Fruit fly (Drosophila melanogaster) whole organism, wandering third instar larva: Measurements from ENCODE around the gene Pi4KIIalpha.
A peak's percentile ranks its signal among the peaks of the same experiment; 100 is the strongest.

ENCODE experiments used
- Abd-B ChIP-seq: fragments of >200 bp; optimal IDR thresholded peaks from 2 replicates; lab custom pipeline; 2017; ENCODE audit warnings: missing biosample characterization, missing genetic modification characterization
- CG32264 ChIP-seq: fragments of 200-800 bp; sonication (Bioruptor generic); optimal IDR thresholded peaks from 2 replicates; lab custom pipeline; 2016; ENCODE audit warnings: missing biosample characterization, missing genetic modification characterization
- CG9705 ChIP-seq: fragments of 200-800 bp; sonication (Bioruptor generic); optimal IDR thresholded peaks from 2 replicates; lab custom pipeline; 2018; ENCODE audit warnings: missing biosample characterization, mild to moderate bottlenecking, missing genetic modification characterization
- CrebA ChIP-seq: fragments of 200-800 bp; sonication (Bioruptor generic); optimal IDR thresholded peaks from 2 replicates; lab custom pipeline; 2016; ENCODE audit warnings: missing biosample characterization, mild to moderate bottlenecking, missing genetic modification characterization, borderline replicate concordance
- Dfd ChIP-seq: fragments of >200 bp; optimal IDR thresholded peaks from 2 replicates; lab custom pipeline; 2017; ENCODE audit warnings: missing biosample characterization, missing genetic modification characterization
- Dif ChIP-seq: fragments of 200-275, 200-300 bp; sonication (Bioruptor generic); optimal IDR thresholded peaks from 2 replicates; lab custom pipeline; 2018; ENCODE audit warnings: missing biosample characterization, missing genetic modification characterization; ENCODE audit not compliant: partially characterized antibody
- GATAd ChIP-seq: sonication (Bioruptor generic); optimal IDR thresholded peaks from 2 replicates; lab custom pipeline; 2016; ENCODE audit warnings: missing biosample characterization, missing genetic modification characterization
- HLH106 ChIP-seq: fragments of 200-800 bp; optimal IDR thresholded peaks from 3 replicates; lab custom pipeline; 2019; ENCODE audit warnings: missing biosample characterization, mild to moderate bottlenecking, missing genetic modification characterization, moderate library complexity
- Hnf4 ChIP-seq: fragments of 200-800 bp; sonication (Bioruptor generic); optimal IDR thresholded peaks from 2 replicates; lab custom pipeline; 2016; ENCODE audit warnings: missing biosample characterization, mild to moderate bottlenecking, missing genetic modification characterization
- Hr78 ChIP-seq: fragments of >200 bp; optimal IDR thresholded peaks from 2 replicates; lab custom pipeline; 2017; ENCODE audit warnings: missing biosample characterization, missing genetic modification characterization
- Hr83 ChIP-seq: fragments of 200-300 bp; sonication (Bioruptor generic); optimal IDR thresholded peaks from 2 replicates; lab custom pipeline; 2016; ENCODE audit warnings: missing biosample characterization, mild to moderate bottlenecking, missing genetic modification characterization, moderate library complexity; ENCODE audit not compliant: poor library complexity, severe bottlenecking
- Jra ChIP-seq: sonication (Bioruptor generic); optimal IDR thresholded peaks from 2 replicates; lab custom pipeline; 2016; ENCODE audit warnings: missing biosample characterization, missing genetic modification characterization
- Mio ChIP-seq: sonication (Bioruptor generic); optimal IDR thresholded peaks from 2 replicates; lab custom pipeline; 2016; ENCODE audit warnings: missing biosample characterization, missing genetic modification characterization
- Myc ChIP-seq: fragments of >200 bp; optimal IDR thresholded peaks from 2 replicates; lab custom pipeline; 2017
- N ChIP-seq: fragments of >200 bp; optimal IDR thresholded peaks from 2 replicates; lab custom pipeline; 2018; ENCODE audit warnings: missing biosample characterization, missing external identifiers, missing genetic modification characterization
- OdsH ChIP-seq: fragments of 200-800 bp; sonication (Bioruptor generic); optimal IDR thresholded peaks from 2 replicates; lab custom pipeline; 2016; ENCODE audit warnings: missing biosample characterization, mild to moderate bottlenecking, missing genetic modification characterization
- Rel ChIP-seq, 2 experiments: fragments of 200-800 bp; sonication (Bioruptor generic) in 1 of 2; optimal IDR thresholded peaks; 2 replicates in 1 of 2; 3 replicates in 1 of 2; lab custom pipeline; 2016 to 2019; ENCODE audit warnings: mild to moderate bottlenecking in 2 of 2, missing biosample characterization in 2 of 2, missing genetic modification characterization in 2 of 2, moderate library complexity in 1 of 2
- Sp1 ChIP-seq: fragments of 200-800 bp; sonication (Bioruptor generic); optimal IDR thresholded peaks from 3 replicates; lab custom pipeline; 2019; ENCODE audit warnings: missing biosample characterization, mild to moderate bottlenecking, missing genetic modification characterization, moderate library complexity
- Vsx2 ChIP-seq: fragments of 200-300, 225-300 bp; sonication (Bioruptor generic); optimal IDR thresholded peaks from 2 replicates; lab custom pipeline; 2018; ENCODE audit warnings: missing biosample characterization, missing genetic modification characterization; ENCODE audit not compliant: partially characterized antibody
- br ChIP-seq: fragments of 200-800 bp; sonication (Bioruptor generic); optimal IDR thresholded peaks from 2 replicates; lab custom pipeline; 2016; ENCODE audit warnings: missing biosample characterization, missing genetic modification characterization
- brk ChIP-seq: fragments of 200-800 bp; sonication (Bioruptor generic); optimal IDR thresholded peaks from 2 replicates; lab custom pipeline; 2016; ENCODE audit warnings: missing biosample characterization, mild to moderate bottlenecking, missing genetic modification characterization
- dl ChIP-seq, 2 experiments: fragments of 175-275, 200-275 bp in 1 of 2; fragments of 200-275 bp in 1 of 2; sonication (Bioruptor generic); optimal IDR thresholded peaks; lab custom pipeline; 2018; ENCODE audit warnings: mild to moderate bottlenecking in 2 of 2, missing biosample characterization in 2 of 2, missing genetic modification characterization in 2 of 2, moderate library complexity in 2 of 2; ENCODE audit not compliant: partially characterized antibody in 2 of 2, insufficient read depth in 1 of 2
- dmrt93B ChIP-seq: fragments of 200-800 bp; sonication (Bioruptor generic); optimal IDR thresholded peaks from 2 replicates; lab custom pipeline; 2018; ENCODE audit warnings: missing biosample characterization, mild to moderate bottlenecking, missing genetic modification characterization
- dsf ChIP-seq: sonication (Bioruptor generic); optimal IDR thresholded peaks from 2 replicates; lab custom pipeline; 2016; ENCODE audit warnings: missing biosample characterization, missing genetic modification characterization, borderline replicate concordance
- ey ChIP-seq: fragments of 200-800 bp; sonication (Bioruptor generic); optimal IDR thresholded peaks from 2 replicates; lab custom pipeline; 2016; ENCODE audit warnings: missing biosample characterization, missing genetic modification characterization
- foxo ChIP-seq, 2 experiments: fragments of 200-800 bp; sonication (Bioruptor generic); optimal IDR thresholded peaks; 2 replicates in 1 of 2; 3 replicates in 1 of 2; lab custom pipeline; 2016 to 2017; ENCODE audit warnings: missing biosample characterization in 2 of 2, missing genetic modification characterization in 2 of 2
- fru ChIP-seq: fragments of 200-800 bp; sonication (Bioruptor generic); optimal IDR thresholded peaks from 3 replicates; lab custom pipeline; 2016; ENCODE audit warnings: missing biosample characterization, mild to moderate bottlenecking, missing genetic modification characterization
- h ChIP-seq: fragments of 200-800 bp; sonication (Bioruptor generic); optimal IDR thresholded peaks from 3 replicates; lab custom pipeline; 2016; ENCODE audit warnings: missing biosample characterization, mild to moderate bottlenecking, missing genetic modification characterization
- jim ChIP-seq: fragments of 175-275, 200-325 bp; sonication (Bioruptor generic); optimal IDR thresholded peaks from 2 replicates; lab custom pipeline; 2016; ENCODE audit warnings: missing biosample characterization, mild to moderate bottlenecking, missing genetic modification characterization
- lola ChIP-seq: fragments of >200 bp; optimal IDR thresholded peaks from 2 replicates; lab custom pipeline; 2017; ENCODE audit warnings: missing biosample characterization, missing genetic modification characterization
- pan ChIP-seq: fragments of >200 bp; optimal IDR thresholded peaks from 2 replicates; lab custom pipeline; 2017
- psq ChIP-seq: fragments of 200-800 bp; sonication (Bioruptor generic); optimal IDR thresholded peaks from 3 replicates; lab custom pipeline; 2017; ENCODE audit warnings: missing biosample characterization, mild to moderate bottlenecking, missing genetic modification characterization, moderate library complexity
- rgr ChIP-seq: fragments of 200-800 bp; sonication (Bioruptor generic); optimal IDR thresholded peaks from 3 replicates; lab custom pipeline; 2016; ENCODE audit warnings: missing biosample characterization, mild to moderate bottlenecking, missing genetic modification characterization
- sage ChIP-seq: fragments of 200-800 bp; sonication (Bioruptor generic); optimal IDR thresholded peaks from 2 replicates; lab custom pipeline; 2016; ENCODE audit warnings: missing biosample characterization, mild to moderate bottlenecking, missing genetic modification characterization
- sv ChIP-seq: fragments of 200-800 bp; sonication (Bioruptor generic); optimal IDR thresholded peaks from 3 replicates; lab custom pipeline; 2016; ENCODE audit warnings: missing biosample characterization, missing genetic modification characterization
- tai ChIP-seq: sonication (Bioruptor generic); optimal IDR thresholded peaks from 2 replicates; lab custom pipeline; 2016; ENCODE audit warnings: missing biosample characterization, missing genetic modification characterization
- usp ChIP-seq: fragments of >200 bp; optimal IDR thresholded peaks from 2 replicates; lab custom pipeline; 2017; ENCODE audit warnings: missing biosample characterization, missing genetic modification characterization
- woc ChIP-seq: sonication (Bioruptor generic); optimal IDR thresholded peaks from 2 replicates; lab custom pipeline; 2016; ENCODE audit warnings: missing biosample characterization, mild to moderate bottlenecking, missing genetic modification characterization

Gene Pi4KIIalpha

dm6 chr3R:5606477-5606876 lies 43.0 kb upstream of the Pi4KIIalpha start, which contains the start of gene asl:
TSS of gene asl (minus strand) at chr3R:5606543.
- TF ChIP-seq CrebA (no peak), Mio (GFP tag; lab: Kevin White, UChicago) (no peak), Rel (GFP tag; optimal IDR thresholded peaks at IDR 0.05; lab: Kevin White, UChicago) (no peak), Rel (tag; optimal IDR thresholded peaks at IDR 0.05; lab: Kevin White, UChicago) (peak; percentile 45), usp (GFP tag; lab: Kevin White, UChicago) (no peak), Hnf4 (GFP tag; lab: Kevin White, UChicago) (no peak), brk (GFP tag; lab: Kevin White, UChicago) (no peak), Jra (GFP tag; lab: Kevin White, UChicago) (no peak), lola (no peak), N (GFP tag; lab: Kevin White, UChicago) (peak; percentile 94), tai (no peak), Vsx2 (no peak), jim (GFP tag; lab: Kevin White, UChicago) (no peak), dsf (GFP tag; lab: Kevin White, UChicago) (no peak), sv (GFP tag; lab: Kevin White, UChicago) (peak; percentile 29), CG9705 (GFP tag; lab: Kevin White, UChicago) (peak; percentile 53), foxo (GFP tag; optimal IDR thresholded peaks at IDR 0.05; lab: Kevin White, UChicago) (peak in 1 of 2 experiments; percentile 62), sage (GFP tag; lab: Kevin White, UChicago) (no peak), dmrt93B (GFP tag; lab: Kevin White, UChicago) (no peak), fru (GFP tag; lab: Kevin White, UChicago) (peak; percentile 100), GATAd (GFP tag; lab: Kevin White, UChicago) (no peak), rgr (GFP tag; lab: Kevin White, UChicago) (no peak), Abd-B (GFP tag; lab: Kevin White, UChicago) (no peak), dl (GFP tag; optimal IDR thresholded peaks at IDR 0.05; lab: Kevin White, UChicago; ENCODE audit: insufficient read depth in 1 of 2, partially characterized antibody in 2 of 2) (no peak), OdsH (GFP tag; lab: Kevin White, UChicago) (peak; percentile 23), Myc (no peak), CG32264 (GFP tag; lab: Kevin White, UChicago) (peak; percentile 17), h (GFP tag; lab: Kevin White, UChicago) (peak; percentile 56), psq (peak; percentile 48), Sp1 (GFP tag; lab: Kevin White, UChicago) (peak; percentile 54), ey (GFP tag; lab: Kevin White, UChicago) (peak; percentile 33), pan (no peak), HLH106 (tag; lab: Kevin White, UChicago) (peak; percentile 64), br (GFP tag; lab: Kevin White, UChicago) (no peak), woc (GFP tag; lab: Kevin White, UChicago) (peak; percentile 42), Dfd (GFP tag; lab: Kevin White, UChicago) (no peak), Dif (GFP tag; lab: Kevin White, UChicago) (no peak), Hr83 (GFP tag; lab: Kevin White, UChicago) (no peak), Hr78 (GFP tag; lab: Kevin White, UChicago) (peak; percentile 55)
- TF ChIP-seq, all 38 proteins: peak for 15

dm6 chr3R:5601044-5601523 lies 37.6 kb upstream of the Pi4KIIalpha start, which contains the start of the genes kra and SecS:
TSS of gene kra (minus strand) at chr3R:5601136.
TSS of gene SecS (plus strand) at chr3R:5601433.
- TF ChIP-seq Rel (GFP tag; optimal IDR thresholded peaks at IDR 0.05; lab: Kevin White, UChicago), result peak; percentile 42
- peak; percentile 17 for TF ChIP-seq Rel (tag; optimal IDR thresholded peaks at IDR 0.05; lab: Kevin White, UChicago)
- TF ChIP-seq OdsH (GFP tag; lab: Kevin White, UChicago), result peak; percentile 56
- TF ChIP-seq CG9705 (GFP tag; lab: Kevin White, UChicago), result peak; percentile 40
- TF ChIP-seq GATAd (GFP tag; lab: Kevin White, UChicago), result no peak
- no peak for TF ChIP-seq Myc
- TF ChIP-seq rgr (GFP tag; lab: Kevin White, UChicago), result peak; percentile 69
- TF ChIP-seq sv (GFP tag; lab: Kevin White, UChicago), result peak; percentile 50
- TF ChIP-seq tai, result no peak
- no peak for TF ChIP-seq Vsx2
- peak; percentile 69 for TF ChIP-seq fru (GFP tag; lab: Kevin White, UChicago)
- peak; percentile 58 for TF ChIP-seq dsf (GFP tag; lab: Kevin White, UChicago)
- peak; percentile 64 for TF ChIP-seq HLH106 (tag; lab: Kevin White, UChicago)
- peak; percentile 33 for TF ChIP-seq Dif (GFP tag; lab: Kevin White, UChicago)
- no peak for TF ChIP-seq N (GFP tag; lab: Kevin White, UChicago)
- TF ChIP-seq psq, result no peak
- TF ChIP-seq Jra (GFP tag; lab: Kevin White, UChicago), result no peak
- TF ChIP-seq foxo (GFP tag; optimal IDR thresholded peaks at IDR 0.05; lab: Kevin White, UChicago), result peak in 1 of 2 experiments; percentile 77
- TF ChIP-seq h (GFP tag; lab: Kevin White, UChicago), result peak; percentile 60
- TF ChIP-seq CrebA, result no peak
- no peak for TF ChIP-seq brk (GFP tag; lab: Kevin White, UChicago)
- TF ChIP-seq Mio (GFP tag; lab: Kevin White, UChicago), result no peak
- TF ChIP-seq lola, result no peak
- peak; percentile 64 for TF ChIP-seq Sp1 (GFP tag; lab: Kevin White, UChicago)
- TF ChIP-seq ey (GFP tag; lab: Kevin White, UChicago), result peak; percentile 63
- TF ChIP-seq br (GFP tag; lab: Kevin White, UChicago), result peak; percentile 72
- peak; percentile 68 for TF ChIP-seq Hr83 (GFP tag; lab: Kevin White, UChicago)
- no peak for TF ChIP-seq pan
- no peak for TF ChIP-seq CG32264 (GFP tag; lab: Kevin White, UChicago)
- no peak for TF ChIP-seq usp (GFP tag; lab: Kevin White, UChicago)
- no peak for TF ChIP-seq Abd-B (GFP tag; lab: Kevin White, UChicago)
- peak; percentile 46 for TF ChIP-seq woc (GFP tag; lab: Kevin White, UChicago)
- TF ChIP-seq dmrt93B (GFP tag; lab: Kevin White, UChicago), result no peak
- TF ChIP-seq Hnf4 (GFP tag; lab: Kevin White, UChicago), result peak; percentile 71
- TF ChIP-seq jim (GFP tag; lab: Kevin White, UChicago), result no peak
